Fruit fly (Drosophila melanogaster) S2 (cell line): ENCODE measurements around the gene Fancm.

Experiments used
- CG8478 ChIP-seq: fragments of >200 bp; optimal IDR thresholded peaks from 2 replicates; lab custom pipeline; 2018
- CTCF ChIP-seq, 2 experiments: fragments of >200 bp; optimal IDR thresholded peaks; 2 replicates each; lab custom pipeline; 2018

- TF ChIP-seq CTCF (optimal IDR thresholded peaks at IDR 0.05; lab: Kevin White, UChicago), result peak; percentile 60 to 66
- TF ChIP-seq CG8478 (lab: Kevin White, UChicago), result no peak
Observed at dm6 chr3R:21446334-21446733, 35.8 kb upstream of the Fancm start, which contains the start of gene lbe.
